Fruit fly (Drosophila melanogaster) S2 (cell line): ENCODE results near the gene CG31156.

Source experiments
- CG8478 ChIP-seq: fragments of >200 bp; optimal IDR thresholded peaks from 2 replicates; lab custom pipeline; 2018
- CTCF ChIP-seq, 2 experiments: fragments of >200 bp; optimal IDR thresholded peaks; 2 replicates each; lab custom pipeline; 2018

DNA sequence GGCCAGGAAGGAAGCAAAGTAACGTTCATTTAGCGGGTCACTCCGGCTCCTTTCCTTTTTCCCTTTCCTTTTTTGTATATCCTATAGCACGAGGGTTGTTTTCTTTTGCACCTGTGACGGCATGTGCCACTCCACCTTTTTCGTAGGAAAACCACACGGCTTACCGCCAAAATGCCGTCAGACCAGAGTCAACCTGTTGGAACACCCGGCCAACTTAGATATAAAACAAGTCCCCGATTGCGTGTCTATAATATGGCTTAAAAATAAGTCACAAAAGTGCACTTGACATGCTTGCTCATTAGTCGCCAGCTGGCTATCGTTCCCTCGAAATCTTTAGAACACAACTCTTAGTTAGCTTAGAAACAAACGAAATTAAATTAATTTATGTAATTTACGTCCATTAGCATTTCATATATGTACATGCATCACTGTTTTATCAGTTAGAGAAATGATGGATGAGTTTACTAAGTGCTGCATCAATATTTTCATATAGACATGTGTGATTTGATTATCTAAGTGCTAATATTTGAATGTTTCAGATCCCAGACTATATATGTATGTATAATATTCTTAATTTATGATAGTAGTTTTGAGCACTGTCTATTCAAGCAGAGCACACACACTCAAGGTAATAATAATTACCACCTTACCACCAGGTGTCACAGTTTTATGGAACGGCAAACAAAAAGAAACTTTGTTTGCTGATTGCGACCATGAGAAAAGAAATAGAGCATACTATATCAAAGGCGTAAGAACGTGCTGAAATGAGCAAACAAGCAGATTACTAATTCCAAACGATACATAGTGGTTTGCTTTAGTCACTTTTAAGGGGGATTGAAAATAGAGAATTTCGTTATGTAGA lies 21.3 kb upstream of the CG31156 start:
- TF ChIP-seq CTCF (optimal IDR thresholded peaks at IDR 0.05; lab: Kevin White, UChicago), result no peak
- no peak for TF ChIP-seq CG8478
